Worm (Caenorhabditis elegans) whole organism, L1 larva: ENCODE data around the gene K11H12.10.

Experiments
- aly-2 ChIP-seq: fragments of 150-350 bp; optimal IDR thresholded peaks from 2 replicates; lab custom pipeline; 2014; ENCODE audit warnings: missing biosample characterization, missing genetic modification characterization
- ama-1 ChIP-seq: fragments of 150-350 bp; optimal IDR thresholded peaks from 2 replicates; lab custom pipeline; 2014
- lin-13 ChIP-seq: fragments of 150-350 bp; optimal IDR thresholded peaks from 2 replicates; lab custom pipeline; 2014; ENCODE audit warnings: missing biosample characterization, missing genetic modification reagents, missing genetic modification characterization
- lsy-2 ChIP-seq, 2 experiments: fragments of 150-350 bp; optimal IDR thresholded peaks; 2 replicates each; lab custom pipeline; 2014; ENCODE audit warnings: missing biosample characterization in 2 of 2, missing genetic modification characterization in 2 of 2
- nhr-71 ChIP-seq: sonication (generic microtip); optimal IDR thresholded peaks from 2 replicates; lab custom pipeline; 2016; ENCODE audit warnings: mild to moderate bottlenecking, missing genetic modification characterization, moderate library complexity, missing compliant biosample characterization
- nhr-76 ChIP-seq: sonication (generic microtip); optimal IDR thresholded peaks from 2 replicates; lab custom pipeline; 2017; ENCODE audit warnings: missing biosample characterization, missing genetic modification characterization
- snpc-4 ChIP-seq: fragments of 150-350 bp; optimal IDR thresholded peaks from 2 replicates; lab custom pipeline; 2014; ENCODE audit warnings: missing biosample characterization, missing genetic modification characterization
- sptf-1 ChIP-seq: fragments of 150-350 bp; optimal IDR thresholded peaks from 2 replicates; lab custom pipeline; 2014; ENCODE audit warnings: missing biosample characterization, missing genetic modification characterization
- zag-1 ChIP-seq: fragments of 150-350 bp; optimal IDR thresholded peaks from 2 replicates; lab custom pipeline; 2014; ENCODE audit warnings: missing biosample characterization, missing genetic modification characterization

ce11 chrIV:719351-719750, 43.5 kb downstream of the K11H12.10 start, which contains the start of gene Y55F3C.10:
- TF ChIP-seq lsy-2 (tag; optimal IDR thresholded peaks at IDR 0.05; lab: Kevin White, UChicago) (no peak), ama-1 (lab: Kevin White, UChicago) (no peak), snpc-4 (tag; lab: Kevin White, UChicago) (no peak), aly-2 (tag; lab: Kevin White, UChicago) (no peak), lin-13 (no peak), sptf-1 (tag; lab: Kevin White, UChicago) (no peak), zag-1 (tag; lab: Kevin White, UChicago) (no peak), nhr-71 (tag; lab: Kevin White, UChicago) (no peak), nhr-76 (tag; lab: Kevin White, UChicago) (no peak)
